Fruit fly (Drosophila melanogaster): Measurements from ENCODE around the gene CG31388.

CG31388 gene

DNA sequence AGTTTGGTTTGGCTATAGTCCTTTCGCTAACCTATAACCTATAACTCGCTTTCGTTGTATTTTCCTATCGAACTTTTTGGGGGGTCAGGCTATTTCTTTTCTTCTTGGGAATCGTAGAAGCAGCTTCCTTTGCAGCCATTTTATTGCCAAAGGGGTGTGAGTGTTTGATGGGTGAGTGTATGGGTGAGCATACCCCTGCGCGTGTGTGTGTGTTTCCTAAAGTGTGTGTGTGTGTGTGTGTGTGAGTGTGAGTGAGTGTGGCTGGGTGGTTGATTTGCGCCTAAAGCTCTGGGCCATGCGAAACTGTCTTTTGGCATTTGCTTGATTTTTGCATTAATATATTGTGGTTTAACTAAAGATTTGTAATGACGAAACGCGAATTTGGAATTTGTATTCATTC lies 16.2 kb downstream of the CG31388 start:
- TF ChIP-seq noc (tag; optimal IDR thresholded peaks at IDR 0.05): no peak

DNA sequence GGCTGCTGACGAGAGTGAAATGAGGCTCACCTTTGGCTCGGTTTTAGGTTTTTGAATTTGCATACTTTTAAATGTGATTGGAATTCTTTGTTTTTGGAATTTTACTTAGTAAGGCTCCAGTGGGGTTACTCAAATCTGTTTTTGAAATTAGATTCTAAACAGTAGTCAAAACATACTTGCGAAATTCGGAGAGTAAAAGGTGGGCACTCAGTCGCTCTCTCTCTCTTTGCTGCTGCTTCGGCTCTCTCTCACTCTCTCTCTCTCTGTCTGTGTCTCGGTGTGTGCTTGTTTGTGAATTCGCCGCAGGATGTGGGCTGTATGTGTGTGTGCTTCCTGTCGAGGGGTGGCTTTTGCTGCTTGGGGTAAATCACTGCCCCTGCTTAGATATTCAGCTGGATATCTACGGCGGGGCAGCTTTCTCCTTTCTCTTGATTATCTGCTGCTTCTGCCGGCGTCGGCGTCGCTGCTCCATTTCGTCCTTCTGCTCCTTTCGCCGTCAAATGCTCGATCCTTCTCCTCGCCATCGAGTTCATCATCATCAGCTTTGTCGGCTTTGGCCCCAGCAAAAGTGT lies 16.9 kb downstream of the CG31388 start:
- no peak for TF ChIP-seq noc (tag; optimal IDR thresholded peaks at IDR 0.05)

DNA sequence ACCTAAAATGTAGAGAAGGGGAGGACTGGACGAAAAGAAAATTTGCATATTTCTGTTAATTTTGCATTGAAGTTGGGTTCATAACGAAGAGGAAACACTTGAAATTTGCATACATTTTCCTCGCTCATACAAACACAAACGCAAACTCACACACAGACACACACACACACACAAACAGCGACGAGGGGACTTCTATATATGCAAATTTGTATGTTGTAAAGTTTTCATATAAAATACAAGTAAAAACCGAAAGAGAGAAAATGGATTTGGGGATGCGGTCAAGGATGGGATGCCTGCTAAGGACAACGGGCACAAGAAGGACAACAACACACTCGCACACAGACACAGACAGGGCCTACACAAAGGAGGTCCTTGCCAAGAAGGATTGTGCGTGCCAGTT lies 19.9 kb downstream of the CG31388 start:
- TF ChIP-seq noc (tag; optimal IDR thresholded peaks at IDR 0.05): no peak

DNA sequence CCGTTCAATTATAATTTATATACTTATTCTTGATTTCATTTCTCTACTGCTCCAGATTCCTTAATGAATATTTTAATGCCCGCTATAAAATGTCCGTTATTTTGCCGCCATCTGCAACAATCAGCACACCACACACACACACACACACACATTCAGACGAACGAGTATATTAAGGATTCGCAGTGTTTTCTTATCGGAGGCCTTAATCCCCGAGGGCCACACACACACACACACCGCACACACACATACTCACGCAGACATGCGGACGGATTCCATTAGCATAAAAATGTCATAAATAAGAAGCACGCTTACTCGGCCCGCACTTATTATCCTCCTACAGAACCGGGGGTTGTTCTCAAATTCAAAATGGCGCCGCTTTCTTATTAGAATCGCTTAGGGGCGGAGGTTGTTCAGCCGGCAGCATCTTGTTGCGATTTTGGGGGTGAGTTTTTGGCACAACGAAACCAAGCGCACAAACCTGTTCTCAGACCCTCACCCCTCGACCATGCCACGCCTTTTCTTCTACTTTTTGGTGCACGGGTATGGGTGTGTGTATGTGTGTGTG lies 23.4 kb downstream of the CG31388 start:
- TF ChIP-seq noc (tag; optimal IDR thresholded peaks at IDR 0.05): no peak

DNA sequence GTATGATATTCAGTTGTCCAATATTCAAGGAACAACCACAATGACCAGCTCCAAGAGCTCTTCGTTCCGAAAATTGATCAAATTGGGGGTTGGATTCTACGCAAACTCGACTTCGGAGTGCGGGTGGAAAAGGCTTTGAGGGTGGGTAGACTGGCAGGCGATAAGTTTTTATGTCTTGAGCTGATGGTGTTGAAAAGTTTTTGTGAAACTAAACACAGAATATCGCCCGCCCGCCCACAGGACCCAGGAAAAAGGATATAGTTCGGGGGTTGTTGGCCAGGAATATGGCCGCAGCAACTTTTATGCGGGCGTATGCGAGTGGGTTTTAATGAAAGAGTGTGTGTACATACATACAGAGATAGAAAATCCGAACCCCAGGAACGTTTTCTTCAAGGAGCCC lies 26.0 kb downstream of the CG31388 start:
- TF ChIP-seq noc (tag; optimal IDR thresholded peaks at IDR 0.05): no peak

DNA sequence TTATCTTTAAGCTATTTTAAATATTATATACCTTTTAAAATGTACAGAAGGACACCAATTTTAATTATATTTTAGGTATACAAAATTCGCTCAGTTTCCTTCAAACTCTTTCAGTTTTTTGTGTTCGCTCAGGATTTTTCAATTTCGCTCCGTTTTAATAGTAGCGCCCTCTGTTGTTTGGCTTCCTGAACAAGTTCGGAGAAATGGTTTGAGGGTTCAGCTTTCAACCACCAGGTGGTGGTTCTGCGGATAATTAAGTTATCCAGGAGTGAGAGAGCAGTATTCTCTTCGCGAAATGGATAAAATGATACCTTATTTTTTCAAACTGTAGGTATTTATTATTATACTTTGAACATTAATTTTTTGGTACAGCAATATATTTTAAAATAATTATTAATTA lies 31.4 kb downstream of the CG31388 start:
- TF ChIP-seq noc (tag; optimal IDR thresholded peaks at IDR 0.05): no peak

DNA sequence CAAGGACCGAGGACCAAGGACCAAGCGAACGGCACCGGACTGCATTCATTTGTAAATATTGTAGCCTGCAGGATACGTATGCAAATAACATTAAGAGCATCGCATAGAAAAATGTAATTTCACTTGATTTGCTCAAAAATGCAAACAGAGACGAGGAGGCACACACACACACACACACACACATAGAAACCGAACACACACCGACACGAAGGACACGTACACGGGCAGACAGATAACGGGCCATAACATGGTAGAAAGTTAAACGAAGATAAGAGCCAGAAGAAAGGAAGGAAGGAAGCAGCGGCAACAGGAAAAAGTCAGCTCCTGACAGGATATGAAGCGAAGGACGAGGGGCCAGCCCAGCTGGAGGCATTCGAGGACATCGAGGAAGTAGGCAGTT lies 33.0 kb downstream of the CG31388 start:
- TF ChIP-seq noc (tag; optimal IDR thresholded peaks at IDR 0.05): no peak

DNA sequence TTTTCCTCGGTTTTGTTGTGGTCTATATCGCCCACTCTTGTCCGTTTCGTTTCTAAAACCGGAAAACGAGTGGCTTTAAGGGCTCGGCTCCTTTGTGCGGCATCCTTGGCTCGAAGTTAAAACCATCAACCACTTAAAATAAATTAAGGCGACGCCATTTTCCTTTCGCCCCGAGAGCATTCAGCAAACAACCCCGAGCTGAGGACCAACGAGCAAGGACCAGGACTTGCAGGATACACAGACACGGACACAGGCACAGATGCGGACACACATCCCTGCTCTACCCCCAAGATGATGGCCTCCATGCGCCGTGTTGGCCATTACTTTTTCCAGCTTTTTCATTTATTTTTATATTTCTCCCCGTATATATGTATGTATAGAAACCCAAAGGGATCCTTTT lies 35.1 kb downstream of the CG31388 start:
- TF ChIP-seq noc (tag; optimal IDR thresholded peaks at IDR 0.05): no peak

DNA sequence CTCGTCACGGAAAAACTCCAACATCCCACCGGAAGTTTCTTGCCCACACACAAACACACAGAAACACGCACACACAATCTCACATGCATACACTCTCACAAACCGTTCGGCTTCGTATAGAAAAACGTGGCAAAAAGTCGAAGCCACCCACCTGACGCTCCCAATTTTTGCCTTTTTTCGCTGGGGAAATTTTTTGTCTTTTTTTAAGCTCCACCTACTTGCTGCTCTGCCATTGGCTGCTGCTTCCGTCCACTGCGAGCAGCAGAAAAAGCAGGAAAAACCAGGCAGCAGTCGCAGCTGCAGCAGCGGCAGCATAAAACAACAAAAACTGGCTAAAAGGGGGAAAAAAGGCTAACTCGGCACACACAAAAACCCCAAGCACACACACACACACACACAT lies 44.3 kb downstream of the CG31388 start:
- no peak for TF ChIP-seq noc (tag; optimal IDR thresholded peaks at IDR 0.05)

DNA sequence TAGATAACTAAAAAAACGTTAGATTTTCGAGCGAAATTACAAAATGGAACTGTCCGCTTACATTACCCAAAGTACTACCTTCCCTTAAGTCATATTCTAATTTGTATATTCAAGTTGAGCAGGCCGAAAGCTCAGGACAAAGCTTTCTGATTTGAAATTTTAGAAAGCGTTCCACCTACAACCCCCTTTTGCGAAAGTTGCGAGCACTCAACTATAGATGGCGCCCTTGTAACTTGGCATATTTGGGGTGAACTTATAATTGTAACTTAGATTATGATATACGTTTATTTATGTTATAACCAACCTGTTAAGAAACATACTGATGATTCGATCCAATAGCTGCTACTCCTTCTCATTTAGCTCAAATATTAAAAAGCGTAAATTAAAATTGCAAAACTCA lies 49.3 kb downstream of the CG31388 start:
- no peak for TF ChIP-seq noc (tag; optimal IDR thresholded peaks at IDR 0.05)
